Worm (Caenorhabditis elegans): ENCODE results near the gene ZK1058.3.

The ZK1058.3 gene

ce11 chrIII:3964237-3964636 is 45.6 kb downstream of the ZK1058.3 start, which contains the start of gene R10E9.2:
Gene R10E9.2 (minus strand): TSS chrIII:3964337.
- TF ChIP-seq che-1 (tag; optimal IDR thresholded peaks at IDR 0.05) = no peak
- no peak for TF ChIP-seq K02D7.2 (tag; optimal IDR thresholded peaks at IDR 0.05)
- TF ChIP-seq C08G9.2 (tag; optimal IDR thresholded peaks at IDR 0.05) = no peak
- TF ChIP-seq nhr-11 (tag; optimal IDR thresholded peaks at IDR 0.05) = no peak
- no peak for TF ChIP-seq ceh-45 (GFP tag; IDR thresholded peaks at IDR 0.05)
- no peak for TF ChIP-seq dve-1 (tag; optimal IDR thresholded peaks at IDR 0.05)
- TF ChIP-seq pha-2 (tag; optimal IDR thresholded peaks at IDR 0.05) = no peak
- no peak for TF ChIP-seq Y22D7AL.16 (tag; optimal IDR thresholded peaks at IDR 0.05)
- TF ChIP-seq nfya-1 (tag; optimal IDR thresholded peaks at IDR 0.05) = no peak
- TF ChIP-seq ceh-24 (tag; optimal IDR thresholded peaks at IDR 0.05) = no peak
- TF ChIP-seq unc-42 (tag; optimal IDR thresholded peaks at IDR 0.05) = no peak
- TF ChIP-seq sox-2 (GFP tag; IDR thresholded peaks at IDR 0.05) = no peak
- TF ChIP-seq K09A11.1 (tag; optimal IDR thresholded peaks at IDR 0.05; ENCODE audit: insufficient read depth) = no peak
- TF ChIP-seq ceh-18 (tag; optimal IDR thresholded peaks at IDR 0.05) = no peak
- no peak for TF ChIP-seq pqm-1 (tag; optimal IDR thresholded peaks at IDR 0.05)

ce11 chrIII:3966143-3966542 is 47.5 kb downstream of the ZK1058.3 start:
- TF ChIP-seq unc-55 (GFP tag; optimal IDR thresholded peaks at IDR 0.05) (no peak), ceh-2 (tag; optimal IDR thresholded peaks at IDR 0.05) (no peak), dve-1 (tag; optimal IDR thresholded peaks at IDR 0.05) (no peak), ceh-9 (tag; optimal IDR thresholded peaks at IDR 0.05) (no peak), ceh-48 (tag; optimal IDR thresholded peaks at IDR 0.05) (no peak), elt-2 (tag; optimal IDR thresholded peaks at IDR 0.05) (no peak), hlh-13 (GFP tag; optimal IDR thresholded peaks at IDR 0.05) (no peak), zip-5 (tag; optimal IDR thresholded peaks at IDR 0.05) (no peak), hlh-15 (tag; optimal IDR thresholded peaks at IDR 0.05) (no peak), fax-1 (tag; optimal IDR thresholded peaks at IDR 0.05) (no peak), ceh-30 (tag; optimal IDR thresholded peaks at IDR 0.05) (no peak)

- TF ChIP-seq dve-1 (tag; optimal IDR thresholded peaks at IDR 0.05) (no peak), ceh-45 (GFP tag; IDR thresholded peaks at IDR 0.05) (no peak), fax-1 (tag; optimal IDR thresholded peaks at IDR 0.05) (no peak), npax-4 (tag; optimal IDR thresholded peaks at IDR 0.05) (no peak), zip-5 (tag; optimal IDR thresholded peaks at IDR 0.05) (no peak), ceh-2 (tag; optimal IDR thresholded peaks at IDR 0.05) (no peak), ceh-24 (tag; optimal IDR thresholded peaks at IDR 0.05) (no peak), nfya-1 (tag; optimal IDR thresholded peaks at IDR 0.05) (no peak), K02D7.2 (tag; optimal IDR thresholded peaks at IDR 0.05) (no peak), ceh-6 (GFP tag; optimal IDR thresholded peaks at IDR 0.05) (no peak), pqm-1 (tag; optimal IDR thresholded peaks at IDR 0.05) (no peak), dmd-4 (tag; optimal IDR thresholded peaks at IDR 0.05; ENCODE audit: borderline replicate concordance) (no peak), hlh-6 (tag; optimal IDR thresholded peaks at IDR 0.05) (no peak), pag-3 (tag; optimal IDR thresholded peaks at IDR 0.05; ENCODE audit: borderline replicate concordance) (no peak), fkh-6 (tag; optimal IDR thresholded peaks at IDR 0.05) (no peak), unc-3 (GFP tag; conservative IDR thresholded peaks at IDR 0.05) (no peak), unc-3 (tag; optimal IDR thresholded peaks at IDR 0.05) (no peak)
Measured at ce11 chrIII:3969133-3969532, 50.5 kb downstream of the ZK1058.3 start.
